Worm (Caenorhabditis elegans) whole organism, midembryonic: Measurements from ENCODE around the gene T14B4.8.

Source experiments
- T22C8.4 ChIP-seq: fragments of 200-800 bp; sonication (Bioruptor generic); IDR thresholded peaks from 2 replicates; pipeline ENCODE4 v1.3.6; 2022; ENCODE audit warnings: missing genetic modification characterization, missing compliant biosample characterization
- cog-1 ChIP-seq: sonication (generic microtip); optimal IDR thresholded peaks from 2 replicates; lab custom pipeline; 2016; ENCODE audit warnings: missing genetic modification characterization, missing compliant biosample characterization
- flt-1 ChIP-seq: fragments of 200-800 bp; sonication (Bioruptor generic); IDR thresholded peaks from 2 replicates; pipeline ENCODE4 v1.3.6; 2022; ENCODE audit warnings: missing genetic modification characterization, missing compliant biosample characterization
- klf-2 ChIP-seq: fragments of 200-800 bp; sonication (Bioruptor generic); conservative IDR thresholded peaks from 2 replicates; pipeline ENCODE4 v1.3.6; 2022; ENCODE audit warnings: missing genetic modification reagents, missing genetic modification characterization, missing compliant biosample characterization
- med-1 ChIP-seq: sonication (generic microtip); optimal IDR thresholded peaks from 2 replicates; lab custom pipeline; 2017; ENCODE audit warnings: missing genetic modification characterization, mild to moderate bottlenecking, missing compliant biosample characterization, antibody characterized with exemption, missing genetic modification reagents; ENCODE audit not compliant: insufficient read depth
- ref-1 ChIP-seq: fragments of 200-800 bp; sonication (Bioruptor generic); conservative IDR thresholded peaks from 2 replicates; pipeline ENCODE4 v1.3.6; 2022; ENCODE audit warnings: missing genetic modification reagents, missing genetic modification characterization, missing compliant biosample characterization
- tab-1 ChIP-seq: fragments of 200-800 bp; sonication (Bioruptor generic); IDR thresholded peaks from 2 replicates; pipeline ENCODE4 v1.3.6; 2022; ENCODE audit warnings: missing genetic modification characterization, missing compliant biosample characterization
- ztf-23 ChIP-seq: fragments of 200-800 bp; sonication (Bioruptor generic); IDR thresholded peaks from 2 replicates; pipeline ENCODE4 v1.3.6; 2022; ENCODE audit warnings: missing genetic modification reagents, missing genetic modification characterization, missing compliant biosample characterization
- ztf-29 ChIP-seq: fragments of 200-800 bp; sonication (Bioruptor generic); IDR thresholded peaks from 2 replicates; pipeline ENCODE4 v1.3.6; 2022; ENCODE audit warnings: missing genetic modification reagents, missing genetic modification characterization, missing compliant biosample characterization

DNA sequence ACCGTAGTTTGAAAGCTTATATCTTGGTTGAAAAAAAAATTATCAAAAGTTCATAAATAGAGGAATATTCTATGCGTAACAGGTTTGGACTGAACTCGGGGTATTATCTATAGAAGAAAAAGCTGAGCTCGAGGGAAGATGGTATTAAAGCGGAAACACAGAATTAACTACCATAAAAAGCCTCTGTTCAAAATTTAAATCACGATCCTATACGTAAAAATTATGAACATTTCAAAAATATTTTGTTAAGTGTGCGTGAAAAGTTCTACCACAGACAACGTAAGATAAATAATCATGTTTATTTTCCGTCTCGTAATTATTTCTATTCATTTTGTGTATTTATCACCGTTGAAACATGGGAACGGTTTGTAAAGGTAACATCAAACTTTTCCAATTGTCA lies 17.2 kb upstream of the T14B4.8 start, which contains the start of gene F41G3.5:
- TF ChIP-seq tab-1 (no peak), ztf-29 (no peak), ref-1 (no peak), flt-1 (GFP tag; lab: Robert Waterston, UW) (no peak), T22C8.4 (no peak), klf-2 (GFP tag; lab: Robert Waterston, UW) (no peak), med-1 (no peak), ztf-23 (GFP tag; lab: Robert Waterston, UW) (no peak), cog-1 (no peak)
